Fruit fly (Drosophila melanogaster) whole organism, embryonic: ENCODE results near the gene CG10747.
A peak's percentile ranks its signal among the peaks of the same experiment; 100 is the strongest.

ENCODE experiments used
- Antp ChIP-seq: fragments of 200-800 bp; sonication (Bioruptor generic); optimal IDR thresholded peaks from 3 replicates; lab custom pipeline; 2016; ENCODE audit warnings: missing biosample characterization, missing genetic modification characterization
- BEAF-32 ChIP-seq: fragments of 200-800 bp; sonication (Bioruptor generic); optimal IDR thresholded peaks from 3 replicates; lab custom pipeline; 2017; ENCODE audit warnings: missing biosample characterization, missing genetic modification characterization, mild to moderate bottlenecking, moderate library complexity, missing genetic modification reagents
- Bteb2 ChIP-seq: fragments of 200-800 bp; sonication (Bioruptor generic); optimal IDR thresholded peaks from 2 replicates; lab custom pipeline; 2016; ENCODE audit warnings: missing biosample characterization, missing genetic modification characterization
- CG1024 ChIP-seq: fragments of 200-800 bp; sonication (Bioruptor generic); IDR thresholded peaks from 2 replicates; pipeline ENCODE4 v1.3.6; 2022; ENCODE audit warnings: missing biosample characterization, missing genetic modification characterization
- CG10543 ChIP-seq: fragments of 200-800 bp; sonication (Bioruptor generic); optimal IDR thresholded peaks from 3 replicates; lab custom pipeline; 2017; ENCODE audit warnings: missing biosample characterization, mild to moderate bottlenecking, missing genetic modification characterization, moderate library complexity
- CG10979 ChIP-seq: fragments of 200-800 bp; sonication (Bioruptor generic); optimal IDR thresholded peaks from 2 replicates; lab custom pipeline; 2018; ENCODE audit warnings: missing biosample characterization, mild to moderate bottlenecking, missing genetic modification characterization, moderate library complexity
- CG12104 ChIP-seq: fragments of 200-800 bp; sonication (Bioruptor generic); optimal IDR thresholded peaks from 3 replicates; lab custom pipeline; 2016; ENCODE audit warnings: missing biosample characterization, missing genetic modification characterization
- CG12391 ChIP-seq: fragments of 200-800 bp; sonication (Bioruptor generic); optimal IDR thresholded peaks from 3 replicates; lab custom pipeline; 2018; ENCODE audit warnings: missing biosample characterization, mild to moderate bottlenecking, missing genetic modification characterization, moderate library complexity
- CG14965 ChIP-seq: fragments of 200-800 bp; sonication (Bioruptor generic); optimal IDR thresholded peaks from 2 replicates; lab custom pipeline; 2016; ENCODE audit warnings: missing biosample characterization, missing genetic modification characterization, borderline replicate concordance
- CG15011 ChIP-seq: fragments of 200-800 bp; sonication (Bioruptor generic); optimal IDR thresholded peaks from 3 replicates; lab custom pipeline; 2018; ENCODE audit warnings: missing biosample characterization, mild to moderate bottlenecking, missing genetic modification characterization
- CG1529 ChIP-seq: fragments of 200-800 bp; sonication (Bioruptor generic); optimal IDR thresholded peaks from 3 replicates; lab custom pipeline; 2018; ENCODE audit warnings: missing biosample characterization, missing genetic modification characterization
- CG1602 ChIP-seq: fragments of 200-800 bp; sonication (Bioruptor generic); optimal IDR thresholded peaks from 3 replicates; lab custom pipeline; 2016; ENCODE audit warnings: missing biosample characterization, missing genetic modification characterization
- CG1603 ChIP-seq: fragments of 200-800 bp; sonication (Bioruptor generic); optimal IDR thresholded peaks from 2 replicates; lab custom pipeline; 2019; ENCODE audit warnings: missing biosample characterization, mild to moderate bottlenecking, missing genetic modification characterization, moderate library complexity
- CG17912 ChIP-seq: fragments of 200-800 bp; sonication (Bioruptor generic); optimal IDR thresholded peaks from 2 replicates; lab custom pipeline; 2018; ENCODE audit warnings: missing biosample characterization, mild to moderate bottlenecking, missing genetic modification characterization
- CG2889 ChIP-seq: fragments of 200-800 bp; sonication (Bioruptor generic); IDR thresholded peaks from 3 replicates; pipeline ENCODE4 v1.3.6; 2022; ENCODE audit warnings: missing biosample characterization, missing genetic modification characterization
- CG32532 ChIP-seq: fragments of 200-800 bp; sonication (Bioruptor generic); IDR thresholded peaks from 2 replicates; pipeline ENCODE4 v1.3.6; 2022; ENCODE audit warnings: missing biosample characterization, missing genetic modification characterization
- CG3281 ChIP-seq: fragments of 200-800 bp; sonication (Bioruptor generic); optimal IDR thresholded peaks from 3 replicates; lab custom pipeline; 2017; ENCODE audit warnings: missing biosample characterization, mild to moderate bottlenecking, missing genetic modification characterization
- CG4617 ChIP-seq: fragments of 200-800 bp; sonication (Bioruptor generic); optimal IDR thresholded peaks from 3 replicates; lab custom pipeline; 2016; ENCODE audit warnings: missing biosample characterization, missing genetic modification characterization, borderline replicate concordance
- CG6175 ChIP-seq: fragments of 200-800 bp; sonication (Bioruptor generic); IDR thresholded peaks from 3 replicates; pipeline ENCODE4 v1.3.6; 2022; ENCODE audit warnings: missing biosample characterization, missing genetic modification characterization
- CG6813 ChIP-seq: fragments of 200-800 bp; sonication (Bioruptor generic); optimal IDR thresholded peaks from 2 replicates; lab custom pipeline; 2017; ENCODE audit warnings: missing biosample characterization, missing genetic modification characterization, mild to moderate bottlenecking, moderate library complexity, missing genetic modification reagents
- CG7357 ChIP-seq: fragments of 200-800 bp; sonication (Bioruptor generic); IDR thresholded peaks from 3 replicates; pipeline ENCODE4 v1.3.6; 2022; ENCODE audit warnings: missing biosample characterization, missing genetic modification characterization
- CG9817 ChIP-seq: fragments of 200-800 bp; sonication (Bioruptor generic); optimal IDR thresholded peaks from 2 replicates; lab custom pipeline; 2018; ENCODE audit warnings: missing biosample characterization, mild to moderate bottlenecking, missing genetic modification characterization, moderate library complexity
- CHES-1-like ChIP-seq: fragments of 200-800 bp; sonication (Bioruptor generic); optimal IDR thresholded peaks from 2 replicates; lab custom pipeline; 2016; ENCODE audit warnings: missing biosample characterization, missing genetic modification characterization
- CrebB ChIP-seq: fragments of 200-800 bp; sonication (Bioruptor generic); optimal IDR thresholded peaks from 3 replicates; lab custom pipeline; 2018; ENCODE audit warnings: missing biosample characterization, mild to moderate bottlenecking, missing genetic modification characterization
- Dip2 ChIP-seq: fragments of 200-800 bp; sonication (Bioruptor generic); IDR thresholded peaks from 2 replicates; pipeline ENCODE4 v1.3.6; 2022; ENCODE audit warnings: missing biosample characterization, missing genetic modification characterization
- Ets97D ChIP-seq: fragments of 200-800 bp; sonication (Bioruptor generic); optimal IDR thresholded peaks from 3 replicates; lab custom pipeline; 2016; ENCODE audit warnings: missing biosample characterization, missing genetic modification characterization
- Hey ChIP-seq: fragments of 200-800 bp; sonication (Bioruptor generic); optimal IDR thresholded peaks from 3 replicates; lab custom pipeline; 2018; ENCODE audit warnings: missing biosample characterization, mild to moderate bottlenecking, missing genetic modification characterization
- Hsf ChIP-seq: fragments of 200-800 bp; sonication (Bioruptor generic); optimal IDR thresholded peaks from 3 replicates; lab custom pipeline; 2016; ENCODE audit warnings: missing biosample characterization, missing genetic modification characterization
- Kr ChIP-seq: fragments of 200-800 bp; sonication (Bioruptor generic); optimal IDR thresholded peaks from 2 replicates; lab custom pipeline; 2017; ENCODE audit warnings: missing biosample characterization, mild to moderate bottlenecking, missing genetic modification characterization
- Meics ChIP-seq: fragments of 200-800 bp; sonication (Bioruptor generic); optimal IDR thresholded peaks from 2 replicates; lab custom pipeline; 2017; ENCODE audit warnings: missing biosample characterization, mild to moderate bottlenecking, missing genetic modification characterization
- Neu2 ChIP-seq: fragments of 200-800 bp; sonication (Bioruptor generic); optimal IDR thresholded peaks from 3 replicates; lab custom pipeline; 2016; ENCODE audit warnings: missing biosample characterization, missing genetic modification characterization, borderline replicate concordance
- PHDP ChIP-seq: fragments of 200-800 bp; sonication (Bioruptor generic); optimal IDR thresholded peaks from 3 replicates; lab custom pipeline; 2018; ENCODE audit warnings: missing biosample characterization, mild to moderate bottlenecking, missing genetic modification characterization, moderate library complexity
- Tbp ChIP-seq: fragments of >200 bp; optimal IDR thresholded peaks from 2 replicates; lab custom pipeline; 2018; ENCODE audit warnings: missing biosample characterization, missing genetic modification characterization
- abd-A ChIP-seq: fragments of 200-800 bp; sonication (Bioruptor generic); optimal IDR thresholded peaks from 3 replicates; lab custom pipeline; 2019; ENCODE audit warnings: missing biosample characterization, mild to moderate bottlenecking, missing genetic modification characterization, moderate library complexity
- aop ChIP-seq: fragments of 200-800 bp; sonication (Bioruptor generic); IDR thresholded peaks from 2 replicates; pipeline ENCODE4 v1.3.6; 2022; ENCODE audit warnings: missing biosample characterization, missing genetic modification characterization
- bbx ChIP-seq: fragments of 200-800 bp; sonication (Bioruptor generic); IDR thresholded peaks from 2 replicates; pipeline ENCODE4 v1.3.6; 2022; ENCODE audit warnings: missing biosample characterization, missing genetic modification characterization; ENCODE audit not compliant: partially characterized antibody
- bowl ChIP-seq: fragments of 200-800 bp; sonication (Bioruptor generic); IDR thresholded peaks from 2 replicates; pipeline ENCODE4 v1.3.6; 2022; ENCODE audit warnings: missing biosample characterization, missing genetic modification characterization
- cato ChIP-seq: fragments of 200-800 bp; sonication (Bioruptor generic); optimal IDR thresholded peaks from 2 replicates; lab custom pipeline; 2016; ENCODE audit warnings: missing biosample characterization, missing genetic modification characterization, borderline replicate concordance
- dati ChIP-seq: fragments of 200-800 bp; sonication (Bioruptor generic); IDR thresholded peaks from 2 replicates; pipeline ENCODE4 v1.3.6; 2022; ENCODE audit warnings: missing biosample characterization, missing genetic modification characterization
- eyg ChIP-seq: fragments of 200-800 bp; sonication (Bioruptor generic); optimal IDR thresholded peaks from 3 replicates; lab custom pipeline; 2016; ENCODE audit warnings: missing biosample characterization, missing genetic modification characterization
- fd96Cb ChIP-seq: fragments of 200-800 bp; sonication (Bioruptor generic); optimal IDR thresholded peaks from 2 replicates; lab custom pipeline; 2018; ENCODE audit warnings: missing biosample characterization, mild to moderate bottlenecking, missing genetic modification characterization, moderate library complexity
- fu2 ChIP-seq: fragments of 200-800 bp; sonication (Bioruptor generic); optimal IDR thresholded peaks from 2 replicates; lab custom pipeline; 2016; ENCODE audit warnings: missing biosample characterization, missing genetic modification characterization
- gce ChIP-seq: fragments of 200-800 bp; sonication (Bioruptor generic); IDR thresholded peaks from 3 replicates; pipeline ENCODE4 v1.3.6; 2022; ENCODE audit warnings: missing biosample characterization, missing genetic modification characterization
- onecut ChIP-seq: fragments of 200-800 bp; sonication (Bioruptor generic); IDR thresholded peaks from 2 replicates; pipeline ENCODE4 v1.3.6; 2022; ENCODE audit warnings: missing biosample characterization, missing genetic modification characterization
- pita ChIP-seq: fragments of 200-800 bp; sonication (Bioruptor generic); optimal IDR thresholded peaks from 2 replicates; lab custom pipeline; 2017; ENCODE audit warnings: missing biosample characterization, mild to moderate bottlenecking, missing genetic modification characterization
- row ChIP-seq: fragments of 200-800 bp; sonication (Bioruptor generic); IDR thresholded peaks from 3 replicates; pipeline ENCODE4 v1.3.6; 2022; ENCODE audit warnings: missing biosample characterization, missing genetic modification characterization
- shn ChIP-seq: fragments of 200-800 bp; sonication (Bioruptor generic); optimal IDR thresholded peaks from 3 replicates; lab custom pipeline; 2016; ENCODE audit warnings: missing biosample characterization, missing genetic modification characterization
- slou ChIP-seq: fragments of 200-800 bp; sonication (Bioruptor generic); optimal IDR thresholded peaks from 3 replicates; lab custom pipeline; 2016; ENCODE audit warnings: missing biosample characterization, missing genetic modification characterization
- stwl ChIP-seq: fragments of 200-800 bp; sonication (Bioruptor generic); optimal IDR thresholded peaks from 3 replicates; lab custom pipeline; 2018; ENCODE audit warnings: missing biosample characterization, mild to moderate bottlenecking, missing genetic modification characterization, moderate library complexity
- twi ChIP-seq: fragments of 200-800 bp; optimal IDR thresholded peaks from 2 replicates; lab custom pipeline; 2019; ENCODE audit warnings: missing biosample characterization, mild to moderate bottlenecking, missing genetic modification characterization, moderate library complexity

Gene CG10747

dm6 chr2L:20075234-20075803 is 15.8 kb downstream of the CG10747 start, which contains the start of the genes pr and neb (continued):
- no peak for TF ChIP-seq Neu2 (GFP tag; lab: Kevin White, UChicago)
- no peak for TF ChIP-seq abd-A
- TF ChIP-seq CHES-1-like (GFP tag; lab: Kevin White, UChicago), result no peak
- TF ChIP-seq CG1603, result peak; percentile 76
- TF ChIP-seq CG1024, result no peak
- TF ChIP-seq CG6813 (GFP tag; lab: Kevin White, UChicago), result no peak
- TF ChIP-seq shn (GFP tag; lab: Kevin White, UChicago), result no peak
- no peak for TF ChIP-seq eyg
- TF ChIP-seq gce (GFP tag; lab: Robert Waterston, UW), result no peak
- TF ChIP-seq pita (GFP tag; lab: Kevin White, UChicago), result no peak
- TF ChIP-seq Hsf (GFP tag; lab: Kevin White, UChicago), result peak; percentile 25
- no peak for TF ChIP-seq CG15011 (GFP tag; lab: Kevin White, UChicago)
- no peak for TF ChIP-seq fu2 (GFP tag; lab: Kevin White, UChicago)
- no peak for TF ChIP-seq dati (GFP tag; lab: Robert Waterston, UW)
- TF ChIP-seq Tbp (GFP tag; lab: Kevin White, UChicago), result no peak
- no peak for TF ChIP-seq CG2889 (GFP tag; lab: Robert Waterston, UW)
- no peak for TF ChIP-seq CG14965 (GFP tag; lab: Kevin White, UChicago)
- TF ChIP-seq CG1529, result no peak
- no peak for TF ChIP-seq fd96Cb (tag; lab: Kevin White, UChicago)
- peak; percentile 83 for TF ChIP-seq row
- peak; percentile 57 for TF ChIP-seq PHDP (tag; lab: Kevin White, UChicago)
- TF ChIP-seq Dip2 (GFP tag; lab: Robert Waterston, UW), result no peak
- TF ChIP-seq CG3281 (GFP tag; lab: Kevin White, UChicago), result no peak
- peak; percentile 25 for TF ChIP-seq CG4617
- TF ChIP-seq CG6175 (GFP tag; lab: Robert Waterston, UW), result no peak
- TF ChIP-seq Meics, result no peak
- peak; percentile 56 for TF ChIP-seq CG1602
- TF ChIP-seq CG10543 (GFP tag; lab: Kevin White, UChicago), result no peak
- TF ChIP-seq Hey (tag; lab: Kevin White, UChicago), result no peak
- peak; percentile 39 for TF ChIP-seq twi (tag; lab: Kevin White, UChicago)
- peak; percentile 33 for TF ChIP-seq Bteb2 (GFP tag; lab: Kevin White, UChicago)
- peak; percentile 52 for TF ChIP-seq stwl (tag; lab: Kevin White, UChicago)
- no peak; the same call in 1 of the 2 replicates for TF ChIP-seq bbx (GFP tag; lab: Robert Waterston, UW)
- peak; percentile 3 for TF ChIP-seq CG10979 (tag; lab: Kevin White, UChicago)
- TF ChIP-seq BEAF-32 (GFP tag; lab: Kevin White, UChicago), result peak; percentile 51
- peak; percentile 43 for TF ChIP-seq CG17912
- peak; percentile 36 for TF ChIP-seq slou (GFP tag; lab: Kevin White, UChicago)
- peak; percentile 64 for TF ChIP-seq CG9817 (tag; lab: Kevin White, UChicago)
- peak; percentile 73 for TF ChIP-seq Ets97D (GFP tag; lab: Kevin White, UChicago)
- peak; percentile 45; the same call in 1 of the 2 replicates for TF ChIP-seq CG32532
- peak; percentile 39 for TF ChIP-seq Antp (GFP tag; lab: Kevin White, UChicago)
- 0 out of 2 replicates have a peak, but pooled peaks have one; percentile 15 for TF ChIP-seq bowl (GFP tag; lab: Robert Waterston, UW)
- TF ChIP-seq cato (GFP tag; lab: Kevin White, UChicago), result no peak
- TF ChIP-seq CrebB, result peak; percentile 51
- TF ChIP-seq CG7357, result no peak
- TF ChIP-seq CG12391 (tag; lab: Kevin White, UChicago), result peak; percentile 78
- peak; percentile 67 for TF ChIP-seq CG12104 (GFP tag; lab: Kevin White, UChicago)
- TF ChIP-seq aop (GFP tag; lab: Robert Waterston, UW), result no peak
- no peak for TF ChIP-seq Kr (GFP tag; lab: Kevin White, UChicago)
- TF ChIP-seq onecut, result peak; percentile 54
